Fruit fly (Drosophila melanogaster): ENCODE results near the gene Yp3.

The Yp3 gene

DNA sequence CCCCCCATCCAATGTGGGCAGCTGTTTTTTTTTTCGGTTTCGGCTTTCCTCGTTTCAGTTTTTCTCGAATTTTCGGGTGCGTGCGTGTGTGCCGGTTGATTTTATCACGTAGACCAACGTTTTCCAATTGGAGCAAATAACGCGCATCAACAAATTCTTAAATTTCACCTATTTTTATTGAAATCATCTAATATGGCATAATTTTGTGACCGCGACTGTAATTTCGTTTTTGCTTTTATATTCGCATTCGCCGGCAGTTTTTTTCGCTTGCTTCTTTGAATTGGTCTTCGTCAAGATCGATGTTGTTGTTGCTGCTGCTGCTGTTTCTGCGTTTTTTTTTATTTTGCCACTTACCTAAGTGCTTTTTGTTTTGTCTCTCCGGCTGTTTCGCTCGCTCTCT lies 4.9 kb upstream of the Yp3 start (continued):
- TF ChIP-seq CkIIα-i1 (GFP tag; IDR thresholded peaks at IDR 0.05) (no peak), Side (GFP tag; optimal IDR thresholded peaks at IDR 0.05) (no peak), unpg (GFP tag; optimal IDR thresholded peaks at IDR 0.05) (no peak), yki (optimal IDR thresholded peaks at IDR 0.05) (no peak), Meics (GFP tag; optimal IDR thresholded peaks at IDR 0.05) (peak; percentile 12), BtbVII (GFP tag; optimal IDR thresholded peaks at IDR 0.05) (no peak), CG4360 (GFP tag; IDR thresholded peaks at IDR 0.05) (peak; percentile 61), CG7271 (tag; optimal IDR thresholded peaks at IDR 0.05) (no peak), CG11696 (GFP tag; IDR thresholded peaks at IDR 0.05) (peak; percentile 77), CG9876 (GFP tag; optimal IDR thresholded peaks at IDR 0.05) (no peak), CG11398 (GFP tag; optimal IDR thresholded peaks at IDR 0.05) (no peak), CG2120 (GFP tag; optimal IDR thresholded peaks at IDR 0.05) (peak; percentile 5), sug (tag; optimal IDR thresholded peaks at IDR 0.05) (no peak), CG1832 (GFP tag; optimal IDR thresholded peaks at IDR 0.05) (no peak), slp2 (GFP tag; optimal IDR thresholded peaks at IDR 0.05) (no peak), CG12155 (GFP tag; optimal IDR thresholded peaks at IDR 0.05) (no peak), CG2129 (GFP tag; IDR thresholded peaks at IDR 0.05; ENCODE audit: partially characterized antibody) (no peak), CG12219 (GFP tag; optimal IDR thresholded peaks at IDR 0.05) (no peak), bsh (GFP tag; optimal IDR thresholded peaks at IDR 0.05) (peak in 1 of 2 experiments; percentile 92), CG9437 (GFP tag; optimal IDR thresholded peaks at IDR 0.05) (no peak), Trl (optimal IDR thresholded peaks at IDR 0.05) (peak in 1 of 2 experiments; percentile 9), Trl (GFP tag; optimal IDR thresholded peaks at IDR 0.05) (no peak), ab (GFP tag; optimal IDR thresholded peaks at IDR 0.05) (no peak), exex (tag; optimal IDR thresholded peaks at IDR 0.05) (no peak), CG4328 (GFP tag; optimal IDR thresholded peaks at IDR 0.05) (no peak), peb (GFP tag; IDR thresholded peaks at IDR 0.05) (no peak), CG13624 (GFP tag; optimal IDR thresholded peaks at IDR 0.05) (no peak), CG10959 (GFP tag; IDR thresholded peaks at IDR 0.05) (no peak), Fer2 (tag; optimal IDR thresholded peaks at IDR 0.05) (no peak), Bdp1 (GFP tag; optimal IDR thresholded peaks at IDR 0.05) (no peak), CG15073 (GFP tag; optimal IDR thresholded peaks at IDR 0.05) (peak; percentile 64), esg (GFP tag; conservative IDR thresholded peaks at IDR 0.05) (no peak), CG3163 (GFP tag; optimal IDR thresholded peaks at IDR 0.05) (no peak), tx (GFP tag; optimal IDR thresholded peaks at IDR 0.05) (no peak), CG4707 (GFP tag; optimal IDR thresholded peaks at IDR 0.05) (no peak), gsb (GFP tag; IDR thresholded peaks at IDR 0.05) (no peak), knrl (GFP tag; IDR thresholded peaks at IDR 0.05; ENCODE audit: partially characterized antibody) (no peak), CG17612 (GFP tag; IDR thresholded peaks at IDR 0.05) (no peak), rib (GFP tag; IDR thresholded peaks at IDR 0.05) (0 out of 2 replicates have a peak, but pooled peaks have one; percentile 28), Med (GFP tag) (no peak), luna (GFP tag; optimal IDR thresholded peaks at IDR 0.05) (no peak), CG34376 (GFP tag; optimal IDR thresholded peaks at IDR 0.05) (no peak), zf30C (GFP tag; optimal IDR thresholded peaks at IDR 0.05) (no peak), CG32532 (GFP tag; IDR thresholded peaks at IDR 0.05) (peak; percentile 29; the same call in 1 of the 2 replicates), dysf (GFP tag; IDR thresholded peaks at IDR 0.05) (peak; percentile 8; the same call in 1 of the 3 replicates), hth (optimal IDR thresholded peaks at IDR 0.05) (no peak), CG9932 (GFP tag; IDR thresholded peaks at IDR 0.05) (no peak), CG1529 (GFP tag; optimal IDR thresholded peaks at IDR 0.05) (no peak), D19A (tag; optimal IDR thresholded peaks at IDR 0.05) (no peak), slbo (GFP tag; IDR thresholded peaks at IDR 0.05) (0 out of 2 replicates have a peak, but pooled peaks have one; percentile 9), CG7745 (tag; optimal IDR thresholded peaks at IDR 0.05) (no peak), Nf-YC (tag; optimal IDR thresholded peaks at IDR 0.05) (no peak), nom (GFP tag; optimal IDR thresholded peaks at IDR 0.05) (peak; percentile 68)
